Worm (Caenorhabditis elegans): ENCODE results near the gene sdz-1.

ce11 chrIII:8739786-8740185 lies 39.6 kb upstream of the sdz-1 start:
- TF ChIP-seq zag-1 (tag; optimal IDR thresholded peaks at IDR 0.05) (no peak), unc-39 (tag; optimal IDR thresholded peaks at IDR 0.05) (no peak), madf-5 (GFP tag; IDR thresholded peaks at IDR 0.05) (no peak), unc-130 (GFP tag; optimal IDR thresholded peaks at IDR 0.05) (no peak), saeg-2 (GFP tag; IDR thresholded peaks at IDR 0.05) (no peak), rbr-2 (tag; optimal IDR thresholded peaks at IDR 0.05) (no peak), ceh-32 (tag; optimal IDR thresholded peaks at IDR 0.05; ENCODE audit: poor library complexity) (no peak), daf-8 (GFP tag; IDR thresholded peaks at IDR 0.05) (no peak), aly-2 (tag; optimal IDR thresholded peaks at IDR 0.05) (no peak)
